Worm (Caenorhabditis elegans) whole organism, early embryonic: ENCODE measurements around the gene age-1.

Experiments
- ama-1 ChIP-seq: fragments of 150-350 bp; optimal IDR thresholded peaks from 2 replicates; lab custom pipeline; 2014
- ceh-36 ChIP-seq: sonication (generic microtip); optimal IDR thresholded peaks from 2 replicates; lab custom pipeline; 2016; ENCODE audit warnings: missing genetic modification characterization, inconsistent platforms, missing compliant biosample characterization
- hmbx-1 ChIP-seq: sonication (generic microtip); optimal IDR thresholded peaks from 2 replicates; lab custom pipeline; 2016; ENCODE audit warnings: mild to moderate bottlenecking, missing genetic modification characterization, missing compliant biosample characterization
- scrt-1 ChIP-seq: fragments of 200-800 bp; sonication (Bioruptor generic); IDR thresholded peaks from 2 replicates; pipeline ENCODE4 v1.3.6; 2022; ENCODE audit warnings: missing genetic modification characterization, missing compliant biosample characterization
- sea-1 ChIP-seq: fragments of 200-800 bp; sonication (Bioruptor generic); conservative IDR thresholded peaks from 2 replicates; pipeline ENCODE4 v1.3.6; 2022; ENCODE audit warnings: missing genetic modification characterization, missing compliant biosample characterization

- TF ChIP-seq scrt-1 (GFP tag; lab: Robert Waterston, UW) (no peak), hmbx-1 (no peak), ama-1 (no peak), ceh-36 (tag; lab: Kevin White, UChicago) (no peak), sea-1 (no peak)
Observed at ce11 chrII:11518184-11518583, 8.7 kb downstream of the age-1 start, which contains the start of gene B0334.10.
